Fruit fly (Drosophila melanogaster): Measurements from ENCODE around the gene fd3F.

The fd3F gene

DNA sequence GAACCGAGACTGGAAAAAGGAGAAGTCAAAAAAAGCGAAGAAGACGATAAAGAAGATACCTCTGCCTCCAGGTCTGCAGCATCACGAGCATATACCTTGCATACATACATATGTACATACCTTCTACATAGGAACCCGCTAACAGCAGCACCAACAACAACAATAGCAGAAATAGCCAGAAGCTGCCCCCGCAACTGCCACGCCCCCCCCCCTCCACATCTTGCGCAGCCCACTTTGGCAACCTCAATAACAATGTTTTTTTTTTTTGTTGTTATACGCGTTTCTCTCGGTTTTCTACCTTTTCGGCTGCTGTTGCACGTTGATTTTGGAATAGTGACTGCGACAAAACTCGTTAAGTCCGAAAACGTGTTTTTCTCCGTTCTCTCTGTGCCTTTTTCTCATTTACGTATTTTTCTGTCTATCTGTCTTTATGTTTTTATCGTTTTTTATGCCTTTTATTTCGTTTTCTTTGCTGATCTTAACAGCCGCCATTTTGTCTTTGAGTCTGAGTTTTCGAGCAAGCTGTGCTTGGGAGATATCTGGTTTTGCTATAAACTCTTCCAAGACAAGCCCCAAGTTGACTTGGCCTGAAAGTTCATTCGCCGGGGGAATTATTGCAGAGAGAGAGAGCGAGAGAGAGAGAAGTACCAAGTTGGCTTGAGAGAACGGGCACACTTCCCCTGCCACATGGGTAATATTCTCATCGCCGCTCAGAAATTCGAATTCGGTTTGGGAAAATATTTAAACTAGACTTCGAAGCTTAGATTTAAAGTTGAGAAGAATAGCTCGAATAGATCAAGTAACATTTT is 33.0 kb downstream of the fd3F start:
- TF ChIP-seq CrebA (GFP tag; optimal IDR thresholded peaks at IDR 0.05; ENCODE audit: borderline replicate concordance) (peak; percentile 12), pan (optimal IDR thresholded peaks at IDR 0.05) (no peak), dl (GFP tag; optimal IDR thresholded peaks at IDR 0.05; ENCODE audit: insufficient read depth in 1 of 2, partially characterized antibody in 2 of 2) (peak in 1 of 2 experiments; percentile 40), psq (GFP tag; optimal IDR thresholded peaks at IDR 0.05) (peak; percentile 93), Dif (GFP tag; optimal IDR thresholded peaks at IDR 0.05; ENCODE audit: partially characterized antibody) (peak; percentile 49)

DNA sequence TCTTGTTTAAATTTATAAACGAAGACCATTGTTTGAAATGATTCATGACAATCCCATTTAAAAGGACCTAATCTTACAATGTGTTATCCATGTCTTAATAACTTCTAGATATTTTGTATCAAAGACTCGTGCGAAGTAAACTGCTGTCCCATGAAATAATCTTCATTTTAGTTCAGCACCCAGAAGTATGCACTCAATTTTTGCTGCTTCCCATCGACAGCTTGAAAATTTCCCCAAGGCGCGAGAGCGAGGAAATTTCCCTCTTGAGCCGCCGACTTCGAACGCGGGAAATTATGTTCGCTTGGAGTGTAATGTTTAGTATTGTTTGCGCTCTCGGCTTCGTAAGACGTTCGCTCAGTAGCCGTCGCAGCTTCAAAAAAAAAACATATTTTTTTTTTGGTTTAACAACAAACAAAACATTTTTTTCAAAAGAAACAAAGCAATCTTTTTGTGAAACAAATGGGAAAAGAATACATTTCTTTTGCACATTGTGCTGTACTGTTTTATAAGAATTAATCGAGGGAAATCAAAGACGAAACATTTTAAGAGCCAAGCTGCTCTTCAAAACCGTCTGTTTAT is 33.7 kb downstream of the fd3F start:
- TF ChIP-seq Rel (GFP tag; optimal IDR thresholded peaks at IDR 0.05) = no peak
- TF ChIP-seq Rel (tag; optimal IDR thresholded peaks at IDR 0.05) = no peak
- peak; percentile 65 for TF ChIP-seq Myc (optimal IDR thresholded peaks at IDR 0.05)

DNA sequence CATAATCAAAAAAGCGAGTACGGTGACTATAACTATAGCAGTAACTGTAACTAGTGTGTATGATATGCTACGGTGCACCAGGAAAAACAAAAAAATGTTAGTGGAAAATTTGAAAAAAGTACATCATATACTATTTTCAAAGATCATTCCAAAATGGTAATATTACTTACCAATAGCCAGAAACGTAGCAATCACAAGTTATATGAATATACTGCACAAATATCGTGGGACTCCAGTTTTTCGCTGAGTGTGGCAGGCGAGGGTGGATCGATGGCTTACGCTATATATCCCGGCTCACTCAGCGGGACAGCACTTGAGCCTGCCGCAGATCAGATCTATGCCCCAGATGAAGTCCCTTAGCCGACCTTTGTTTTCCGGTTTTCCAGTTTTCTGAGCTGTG is 35.5 kb downstream of the fd3F start:
- TF ChIP-seq dsf (GFP tag; optimal IDR thresholded peaks at IDR 0.05; ENCODE audit: borderline replicate concordance) = no peak
- no peak for TF ChIP-seq Hr78 (GFP tag; optimal IDR thresholded peaks at IDR 0.05)
- no peak for TF ChIP-seq Hr83 (GFP tag; optimal IDR thresholded peaks at IDR 0.05; ENCODE audit: poor library complexity, severe bottlenecking)
- no peak for TF ChIP-seq N (GFP tag; optimal IDR thresholded peaks at IDR 0.05)
- TF ChIP-seq usp (GFP tag; optimal IDR thresholded peaks at IDR 0.05) = no peak
- no peak for TF ChIP-seq dl (GFP tag; optimal IDR thresholded peaks at IDR 0.05; ENCODE audit: insufficient read depth in 1 of 2, partially characterized antibody in 2 of 2)
- no peak for TF ChIP-seq Mio (GFP tag; optimal IDR thresholded peaks at IDR 0.05)
- TF ChIP-seq Jra (GFP tag; optimal IDR thresholded peaks at IDR 0.05) = no peak
- no peak for TF ChIP-seq dmrt93B (GFP tag; optimal IDR thresholded peaks at IDR 0.05)
- TF ChIP-seq fru (GFP tag; optimal IDR thresholded peaks at IDR 0.05) = no peak

DNA sequence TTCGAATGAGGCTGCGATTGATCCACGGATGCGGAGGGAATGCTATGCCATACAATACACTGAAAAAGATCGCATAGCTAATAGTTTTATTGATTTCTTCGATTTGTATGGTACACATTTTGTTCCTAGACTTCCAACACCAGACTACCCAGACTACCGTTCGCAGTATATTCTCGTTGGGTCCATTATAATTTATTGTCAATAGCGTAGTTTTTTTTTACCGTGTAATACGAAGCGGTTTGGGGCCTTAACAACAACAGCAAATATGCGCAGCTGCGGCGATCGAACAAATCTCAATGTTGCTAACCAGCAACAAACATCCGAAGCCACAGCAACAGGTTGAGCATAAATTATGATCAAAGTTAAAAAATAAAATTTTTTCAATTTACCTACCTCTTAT is 36.5 kb downstream of the fd3F start:
- no peak for TF ChIP-seq Hr78 (GFP tag; optimal IDR thresholded peaks at IDR 0.05)
- peak; percentile 13 for TF ChIP-seq HLH106 (tag; optimal IDR thresholded peaks at IDR 0.05)
- peak; percentile 14 for TF ChIP-seq rgr (GFP tag; optimal IDR thresholded peaks at IDR 0.05)
- TF ChIP-seq Abd-B (GFP tag; optimal IDR thresholded peaks at IDR 0.05) = no peak
- peak; percentile 27 for TF ChIP-seq Sp1 (GFP tag; optimal IDR thresholded peaks at IDR 0.05)
- no peak for TF ChIP-seq CrebA (GFP tag; optimal IDR thresholded peaks at IDR 0.05; ENCODE audit: borderline replicate concordance)
- TF ChIP-seq Rel (GFP tag; optimal IDR thresholded peaks at IDR 0.05) = no peak
- TF ChIP-seq Rel (tag; optimal IDR thresholded peaks at IDR 0.05) = no peak
- no peak for TF ChIP-seq dl (GFP tag; optimal IDR thresholded peaks at IDR 0.05; ENCODE audit: insufficient read depth in 1 of 2, partially characterized antibody in 2 of 2)
- peak; percentile 7 for TF ChIP-seq br (GFP tag; optimal IDR thresholded peaks at IDR 0.05)
- TF ChIP-seq dmrt93B (GFP tag; optimal IDR thresholded peaks at IDR 0.05) = peak; percentile 4
- TF ChIP-seq brk (GFP tag; optimal IDR thresholded peaks at IDR 0.05) = no peak
- TF ChIP-seq h (GFP tag; optimal IDR thresholded peaks at IDR 0.05) = peak; percentile 32
- peak; percentile 26 for TF ChIP-seq Hnf4 (GFP tag; optimal IDR thresholded peaks at IDR 0.05)
- no peak for TF ChIP-seq sage (GFP tag; optimal IDR thresholded peaks at IDR 0.05)
- TF ChIP-seq sv (GFP tag; optimal IDR thresholded peaks at IDR 0.05) = peak; percentile 79

DNA sequence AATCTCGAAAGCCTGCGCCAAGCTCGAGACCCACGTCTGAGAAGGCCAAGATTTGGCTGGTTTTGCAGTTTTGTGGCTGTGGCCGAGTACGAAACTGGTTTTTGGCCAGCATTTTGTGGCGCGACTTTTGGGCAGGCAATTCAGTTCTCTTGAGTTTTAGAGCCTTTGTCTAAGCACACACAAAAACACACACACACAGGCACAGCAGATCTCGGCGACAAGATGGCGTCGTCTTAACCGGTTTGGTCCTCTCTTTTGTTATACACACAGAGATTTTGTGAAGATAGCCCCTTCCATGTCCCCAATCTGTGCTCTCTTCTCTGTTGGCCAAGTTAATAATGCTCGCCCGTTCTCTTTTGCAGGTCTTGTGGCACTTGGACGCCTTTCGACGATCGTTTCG is 38.8 kb downstream of the fd3F start:
- TF ChIP-seq Rel (GFP tag; optimal IDR thresholded peaks at IDR 0.05) (peak; percentile 56), Rel (tag; optimal IDR thresholded peaks at IDR 0.05) (no peak), Sp1 (GFP tag; optimal IDR thresholded peaks at IDR 0.05) (peak; percentile 17), lola (GFP tag; optimal IDR thresholded peaks at IDR 0.05) (no peak), Vsx2 (GFP tag; optimal IDR thresholded peaks at IDR 0.05; ENCODE audit: partially characterized antibody) (peak; percentile 56), h (GFP tag; optimal IDR thresholded peaks at IDR 0.05) (peak; percentile 7), pan (optimal IDR thresholded peaks at IDR 0.05) (no peak), jim (GFP tag; optimal IDR thresholded peaks at IDR 0.05) (no peak), Abd-B (GFP tag; optimal IDR thresholded peaks at IDR 0.05) (no peak), brk (GFP tag; optimal IDR thresholded peaks at IDR 0.05) (peak; percentile 67), fru (GFP tag; optimal IDR thresholded peaks at IDR 0.05) (peak; percentile 54), CrebA (GFP tag; optimal IDR thresholded peaks at IDR 0.05; ENCODE audit: borderline replicate concordance) (peak; percentile 29), ey (GFP tag; optimal IDR thresholded peaks at IDR 0.05) (no peak), Dif (GFP tag; optimal IDR thresholded peaks at IDR 0.05; ENCODE audit: partially characterized antibody) (peak; percentile 48), Dfd (GFP tag; optimal IDR thresholded peaks at IDR 0.05) (no peak), usp (GFP tag; optimal IDR thresholded peaks at IDR 0.05) (no peak)

Data from whole organism, wandering third instar larva.